Worm (Caenorhabditis elegans) whole organism, young adult: ENCODE data around the gene lido-12.

Experiments used
- B0261.1 ChIP-seq: sonication (generic microtip); optimal IDR thresholded peaks from 2 replicates; lab custom pipeline; 2016; ENCODE audit warnings: mild to moderate bottlenecking, missing genetic modification characterization, moderate library complexity, missing compliant biosample characterization
- B0336.3 ChIP-seq: fragments of 200-800 bp; sonication (Bioruptor generic); IDR thresholded peaks from 2 replicates; pipeline ENCODE4 v1.3.6; 2022; ENCODE audit warnings: missing genetic modification characterization, missing compliant biosample characterization
- C17E4.6 ChIP-seq: fragments of 200-800 bp; sonication (Bioruptor generic); IDR thresholded peaks from 2 replicates; pipeline ENCODE4 v1.3.6; 2022; ENCODE audit warnings: missing genetic modification reagents, missing genetic modification characterization, missing compliant biosample characterization
- F37B4.10 ChIP-seq: fragments of 200-800 bp; sonication (Bioruptor generic); IDR thresholded peaks from 2 replicates; pipeline ENCODE4 v1.3.6; 2022; ENCODE audit warnings: missing genetic modification characterization, missing compliant biosample characterization
- F39B2.1 ChIP-seq: fragments of 200-800 bp; sonication (Bioruptor generic); IDR thresholded peaks from 2 replicates; pipeline ENCODE4 v1.3.6; 2022; ENCODE audit warnings: missing genetic modification reagents, missing genetic modification characterization, missing compliant biosample characterization
- F57A8.1 ChIP-seq: fragments of 200-800 bp; sonication (Bioruptor generic); optimal IDR thresholded peaks from 2 replicates; lab custom pipeline; 2018; ENCODE audit warnings: mild to moderate bottlenecking, missing genetic modification characterization, moderate library complexity, missing compliant biosample characterization
- F57C9.4 ChIP-seq: sonication (generic microtip); optimal IDR thresholded peaks from 2 replicates; lab custom pipeline; 2017; ENCODE audit warnings: mild to moderate bottlenecking, missing genetic modification characterization, missing compliant biosample characterization
- K11D2.4 ChIP-seq: fragments of 200-800 bp; sonication (Bioruptor generic); IDR thresholded peaks from 2 replicates; pipeline ENCODE4 v1.3.6; 2022; ENCODE audit warnings: missing genetic modification reagents, missing genetic modification characterization, missing compliant biosample characterization
- K12H6.12 ChIP-seq: fragments of 200-800 bp; sonication (Bioruptor generic); optimal IDR thresholded peaks from 2 replicates; lab custom pipeline; 2018; ENCODE audit warnings: mild to moderate bottlenecking, missing genetic modification characterization, missing compliant biosample characterization
- T26A5.8 ChIP-seq: sonication (generic microtip); optimal IDR thresholded peaks from 2 replicates; lab custom pipeline; 2016; ENCODE audit warnings: missing genetic modification characterization, missing compliant biosample characterization
- Y53G8AR.9 ChIP-seq: fragments of 200-800 bp; sonication (Bioruptor generic); conservative IDR thresholded peaks from 2 replicates; pipeline ENCODE4 v1.3.6; 2022; ENCODE audit warnings: missing genetic modification reagents, missing genetic modification characterization, missing compliant biosample characterization
- Y56A3A.18 ChIP-seq: fragments of 200-800 bp; sonication (Bioruptor generic); IDR thresholded peaks from 2 replicates; pipeline ENCODE4 v1.3.6; 2022; ENCODE audit warnings: missing genetic modification reagents, missing genetic modification characterization, missing compliant biosample characterization
- Y79H2A.3 ChIP-seq: fragments of 200-800 bp; sonication (Bioruptor generic); conservative IDR thresholded peaks from 2 replicates; pipeline ENCODE4 v1.3.6; 2022; ENCODE audit warnings: missing genetic modification reagents, missing genetic modification characterization, missing compliant biosample characterization
- ama-1 ChIP-seq, 3 experiments: fragments of 150-350 bp in 1 of 3; sonication (generic microtip) in 2 of 3; optimal IDR thresholded peaks; 2 replicates each; lab custom pipeline; 2014 to 2018; ENCODE audit warnings: missing biosample characterization in 2 of 3, missing genetic modification characterization in 2 of 3, missing genetic modification reagents in 2 of 3
- aptf-3 ChIP-seq: fragments of 200-800 bp; sonication (Bioruptor generic); IDR thresholded peaks from 2 replicates; pipeline ENCODE4 v1.3.6; 2022; ENCODE audit warnings: missing genetic modification characterization, missing compliant biosample characterization
- cebp-1 ChIP-seq, 2 experiments: fragments of 200-800 bp in 1 of 2; sonication (Bioruptor generic) in 1 of 2; sonication (generic microtip) in 1 of 2; IDR thresholded peaks in 1 of 2; optimal IDR thresholded peaks in 1 of 2; 2 replicates each; pipeline versions ENCODE4 v1.3.6 to Lab custom; 2017 to 2022; ENCODE audit warnings: missing compliant biosample characterization in 2 of 2, missing genetic modification characterization in 2 of 2, mild to moderate bottlenecking in 1 of 2, missing genetic modification reagents in 1 of 2, moderate library complexity in 1 of 2
- ceh-27 ChIP-seq: fragments of 200-800 bp; sonication (Bioruptor generic); optimal IDR thresholded peaks from 2 replicates; lab custom pipeline; 2018; ENCODE audit warnings: mild to moderate bottlenecking, missing genetic modification characterization, moderate library complexity, missing compliant biosample characterization
- ceh-79 ChIP-seq: sonication (generic microtip); optimal IDR thresholded peaks from 2 replicates; lab custom pipeline; 2017; ENCODE audit warnings: mild to moderate bottlenecking, missing genetic modification characterization, missing compliant biosample characterization
- chd-7 ChIP-seq: sonication (generic microtip); optimal IDR thresholded peaks from 2 replicates; lab custom pipeline; 2016; ENCODE audit warnings: mild to moderate bottlenecking, missing genetic modification characterization, moderate library complexity, missing compliant biosample characterization
- dpff-1 ChIP-seq: sonication (generic microtip); optimal IDR thresholded peaks from 2 replicates; lab custom pipeline; 2017; ENCODE audit warnings: mild to moderate bottlenecking, missing genetic modification characterization, missing compliant biosample characterization
- dpl-1 ChIP-seq: fragments of 150-350 bp; optimal IDR thresholded peaks from 2 replicates; lab custom pipeline; 2014; ENCODE audit warnings: missing biosample characterization, missing genetic modification reagents, missing genetic modification characterization
- efl-1 ChIP-seq: fragments of 150-350 bp; optimal IDR thresholded peaks from 2 replicates; lab custom pipeline; 2014; ENCODE audit warnings: missing biosample characterization, missing genetic modification reagents, missing genetic modification characterization
- egrh-3 ChIP-seq: fragments of 200-800 bp; sonication (Bioruptor generic); IDR thresholded peaks from 2 replicates; pipeline ENCODE4 v1.3.6; 2022; ENCODE audit warnings: missing genetic modification reagents, missing genetic modification characterization, missing compliant biosample characterization
- ekl-4 ChIP-seq: fragments of 200-800 bp; sonication (Bioruptor generic); IDR thresholded peaks from 2 replicates; pipeline ENCODE4 v1.3.6; 2022; ENCODE audit warnings: missing genetic modification reagents, missing genetic modification characterization, missing compliant biosample characterization
- gei-17 ChIP-seq: fragments of 200-800 bp; sonication (Bioruptor generic); optimal IDR thresholded peaks from 2 replicates; lab custom pipeline; 2018; ENCODE audit warnings: mild to moderate bottlenecking, missing genetic modification characterization, missing compliant biosample characterization
- hsf-1 ChIP-seq: fragments of 200-800 bp; sonication (Bioruptor generic); IDR thresholded peaks from 2 replicates; pipeline ENCODE4 v1.3.6; 2022; ENCODE audit warnings: missing genetic modification reagents, missing genetic modification characterization, missing compliant biosample characterization
- lin-35 ChIP-seq, 3 experiments: fragments of 150-350 bp in 2 of 3; sonication (generic microtip) in 1 of 3; optimal IDR thresholded peaks; 2 replicates each; lab custom pipeline; 2014 to 2018; ENCODE audit warnings: missing biosample characterization in 3 of 3, missing genetic modification characterization in 3 of 3, missing genetic modification reagents in 3 of 3
- lin-54 ChIP-seq: fragments of 200-800 bp; sonication (Bioruptor generic); optimal IDR thresholded peaks from 2 replicates; lab custom pipeline; 2018; ENCODE audit warnings: mild to moderate bottlenecking, missing genetic modification characterization, missing compliant biosample characterization
- lir-1 ChIP-seq: fragments of 200-800 bp; sonication (Bioruptor generic); conservative IDR thresholded peaks from 2 replicates; pipeline ENCODE4 v1.3.6; 2022; ENCODE audit warnings: missing genetic modification reagents, missing genetic modification characterization, missing compliant biosample characterization
- lsy-27 ChIP-seq: sonication (generic microtip); optimal IDR thresholded peaks from 2 replicates; lab custom pipeline; 2017; ENCODE audit warnings: missing genetic modification characterization, mild to moderate bottlenecking, missing compliant biosample characterization, antibody characterized with exemption, missing genotype, borderline replicate concordance; ENCODE audit not compliant: insufficient read depth
- madf-8 ChIP-seq: fragments of 200-800 bp; sonication (Bioruptor generic); conservative IDR thresholded peaks from 2 replicates; pipeline ENCODE4 v1.3.6; 2022; ENCODE audit warnings: missing genetic modification reagents, missing genetic modification characterization, missing compliant biosample characterization
- mxl-1 ChIP-seq: sonication (generic microtip); optimal IDR thresholded peaks from 2 replicates; lab custom pipeline; 2016; ENCODE audit warnings: missing genetic modification characterization, missing compliant biosample characterization
- nfya-2 ChIP-seq: fragments of 200-800 bp; sonication (Bioruptor generic); IDR thresholded peaks from 2 replicates; pipeline ENCODE4 v1.3.6; 2022; ENCODE audit warnings: missing genetic modification reagents, missing genetic modification characterization, missing compliant biosample characterization
- nfyb-1 ChIP-seq: fragments of 200-800 bp; sonication (Bioruptor generic); IDR thresholded peaks from 2 replicates; pipeline ENCODE4 v1.3.6; 2022; ENCODE audit warnings: missing genetic modification reagents, missing genetic modification characterization, missing compliant biosample characterization
- nhr-179 ChIP-seq: sonication (generic microtip); optimal IDR thresholded peaks from 2 replicates; lab custom pipeline; 2016; ENCODE audit warnings: mild to moderate bottlenecking, missing genetic modification characterization, missing compliant biosample characterization
- nhr-27 ChIP-seq: fragments of 200-800 bp; sonication (Bioruptor generic); optimal IDR thresholded peaks from 2 replicates; lab custom pipeline; 2018; ENCODE audit warnings: mild to moderate bottlenecking, missing genetic modification characterization, moderate library complexity, missing compliant biosample characterization
- pbrm-1 ChIP-seq: fragments of 200-800 bp; sonication (Bioruptor generic); IDR thresholded peaks from 2 replicates; pipeline ENCODE4 v1.3.6; 2022; ENCODE audit warnings: missing genetic modification reagents, missing genetic modification characterization, missing compliant biosample characterization
- sea-2 ChIP-seq: fragments of 200-800 bp; sonication (Bioruptor generic); IDR thresholded peaks from 2 replicates; pipeline ENCODE4 v1.3.6; 2022; ENCODE audit warnings: missing genetic modification characterization, missing compliant biosample characterization
- sptf-2 ChIP-seq: fragments of 200-800 bp; sonication (Bioruptor generic); optimal IDR thresholded peaks from 2 replicates; lab custom pipeline; 2018; ENCODE audit warnings: mild to moderate bottlenecking, missing genetic modification characterization, missing compliant biosample characterization
- zim-3 ChIP-seq: sonication (generic microtip); optimal IDR thresholded peaks from 2 replicates; lab custom pipeline; 2017; ENCODE audit warnings: mild to moderate bottlenecking, missing genetic modification characterization, moderate library complexity, missing compliant biosample characterization
- ztf-22 ChIP-seq: fragments of 200-800 bp; sonication (Bioruptor generic); optimal IDR thresholded peaks from 2 replicates; lab custom pipeline; 2018; ENCODE audit warnings: mild to moderate bottlenecking, missing genetic modification characterization, moderate library complexity, missing compliant biosample characterization
- ztf-28 ChIP-seq: fragments of 200-800 bp; sonication (Bioruptor generic); IDR thresholded peaks from 2 replicates; pipeline ENCODE4 v1.3.6; 2022; ENCODE audit warnings: missing genetic modification reagents, missing genetic modification characterization, missing compliant biosample characterization
- ztf-6 ChIP-seq: fragments of 200-800 bp; sonication (Bioruptor generic); IDR thresholded peaks from 2 replicates; pipeline ENCODE4 v1.3.6; 2022; ENCODE audit warnings: missing genetic modification reagents, missing genetic modification characterization, missing compliant biosample characterization

The lido-12 gene

DNA sequence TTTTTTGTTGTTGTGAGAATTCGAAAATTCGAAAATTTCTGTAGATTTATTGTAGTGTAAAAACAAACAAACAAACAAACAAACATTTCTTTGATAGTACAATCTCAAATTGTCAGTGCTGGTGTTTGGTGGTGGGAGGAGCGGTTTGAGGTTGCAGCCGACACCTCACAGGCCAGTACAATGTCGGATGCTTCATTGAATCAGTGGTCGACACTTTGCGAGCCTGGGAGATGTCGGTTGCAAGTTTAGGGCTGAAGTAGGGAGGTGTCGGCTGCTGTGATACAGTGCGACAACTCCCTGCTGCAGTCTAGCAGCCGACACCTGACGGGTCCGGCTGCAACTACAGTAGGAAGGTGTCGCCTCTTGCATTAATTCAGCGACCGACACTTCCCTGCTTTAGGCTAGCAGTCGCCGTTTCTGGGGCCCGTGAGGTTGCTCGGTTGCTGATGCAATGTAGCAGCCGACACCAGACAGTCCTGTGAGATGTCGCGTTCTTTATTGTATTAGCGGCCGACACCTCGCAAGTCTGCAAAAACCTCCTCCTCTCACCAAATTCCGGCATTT, 19.6 kb upstream of the lido-12 start (continued):
- TF ChIP-seq T26A5.8 (tag; lab: Kevin White, UChicago): no peak
- TF ChIP-seq cebp-1 (GFP tag; IDR thresholded peaks at IDR 0.05; lab: Robert Waterston, UW): 0 out of 2 replicates have a peak, but pooled peaks have one; percentile 27
- TF ChIP-seq cebp-1 (tag; optimal IDR thresholded peaks at IDR 0.05; lab: Kevin White, UChicago): peak; percentile 36
- TF ChIP-seq ama-1 (optimal IDR thresholded peaks at IDR 0.05; lab: Kevin White, UChicago): no peak
- TF ChIP-seq ama-1 (GFP tag; optimal IDR thresholded peaks at IDR 0.05; lab: Kevin White, UChicago): no peak
- TF ChIP-seq F37B4.10 (GFP tag; lab: Robert Waterston, UW): 0 out of 2 replicates have a peak, but pooled peaks have one; percentile 75
- TF ChIP-seq efl-1 (GFP tag; lab: Kevin White, UChicago): no peak
- TF ChIP-seq gei-17: no peak
- no peak for TF ChIP-seq dpl-1 (GFP tag; lab: Kevin White, UChicago)
- TF ChIP-seq sptf-2: peak; percentile 12
- TF ChIP-seq Y79H2A.3 (GFP tag; lab: Robert Waterston, UW): no peak
- TF ChIP-seq zim-3 (tag; lab: Kevin White, UChicago): peak; percentile 28
- no peak for TF ChIP-seq madf-8 (GFP tag; lab: Robert Waterston, UW)
- no peak for TF ChIP-seq K11D2.4 (GFP tag; lab: Robert Waterston, UW)
- TF ChIP-seq ztf-22 (GFP tag; lab: Kevin White, UChicago): no peak
- TF ChIP-seq Y53G8AR.9: no peak
- no peak for TF ChIP-seq aptf-3 (GFP tag; lab: Robert Waterston, UW)
- TF ChIP-seq Y56A3A.18: no peak
- TF ChIP-seq F57C9.4 (tag; lab: Kevin White, UChicago): no peak
- TF ChIP-seq pbrm-1 (GFP tag; lab: Robert Waterston, UW): no peak
- peak; percentile 61; the same call in 1 of the 2 replicates for TF ChIP-seq egrh-3 (GFP tag; lab: Robert Waterston, UW)
- TF ChIP-seq nhr-179: no peak
- no peak for TF ChIP-seq hsf-1 (GFP tag; lab: Robert Waterston, UW)
- TF ChIP-seq mxl-1 (tag; lab: Kevin White, UChicago): no peak
- no peak for TF ChIP-seq lin-54
- no peak for TF ChIP-seq lin-35 (GFP tag; optimal IDR thresholded peaks at IDR 0.05; lab: Kevin White, UChicago)
- no peak for TF ChIP-seq F57A8.1
- TF ChIP-seq chd-7: no peak
- TF ChIP-seq nhr-27 (tag; lab: Kevin White, UChicago): no peak
- TF ChIP-seq K12H6.12 (tag; lab: Kevin White, UChicago): no peak
- no peak for TF ChIP-seq C17E4.6 (GFP tag; lab: Robert Waterston, UW)
- TF ChIP-seq lsy-27: no peak
- no peak for TF ChIP-seq ceh-79 (tag; lab: Kevin White, UChicago)
- no peak for TF ChIP-seq dpff-1 (tag; lab: Kevin White, UChicago)
- 0 out of 2 replicates have a peak, but pooled peaks have one; percentile 5 for TF ChIP-seq ztf-28 (GFP tag; lab: Robert Waterston, UW)
- TF ChIP-seq sea-2 (GFP tag; lab: Robert Waterston, UW): no peak
- no peak for TF ChIP-seq ekl-4 (GFP tag; lab: Robert Waterston, UW)
- 0 out of 2 replicates have a peak, but pooled peaks have one; percentile 45 for TF ChIP-seq nfyb-1 (GFP tag; lab: Robert Waterston, UW)
- TF ChIP-seq lir-1 (GFP tag; lab: Robert Waterston, UW): no peak
- no peak for TF ChIP-seq B0336.3
- TF ChIP-seq F39B2.1: no peak
- TF ChIP-seq ztf-6 (GFP tag; lab: Robert Waterston, UW): no peak
- no peak for TF ChIP-seq ceh-27 (GFP tag; lab: Kevin White, UChicago)
- TF ChIP-seq B0261.1 (tag; lab: Kevin White, UChicago): no peak
- no peak for TF ChIP-seq nfya-2
